Worm (Caenorhabditis elegans) whole organism, L2 larva: ENCODE data around the gene K10D6.3.

Experiments
- C34F6.9 ChIP-seq: fragments of 150-350 bp; optimal IDR thresholded peaks from 2 replicates; lab custom pipeline; 2014; ENCODE audit warnings: missing biosample characterization, missing genetic modification characterization
- F13H6.1 ChIP-seq: sonication (generic microtip); optimal IDR thresholded peaks from 2 replicates; lab custom pipeline; 2016; ENCODE audit warnings: missing genetic modification characterization, missing compliant biosample characterization
- R02D3.7 ChIP-seq: fragments of 150-350 bp; optimal IDR thresholded peaks from 2 replicates; lab custom pipeline; 2014; ENCODE audit warnings: missing biosample characterization, missing genetic modification characterization
- Y55F3AM.14 ChIP-seq: fragments of 200-800 bp; sonication (Bioruptor generic); optimal IDR thresholded peaks from 2 replicates; lab custom pipeline; 2018; ENCODE audit warnings: mild to moderate bottlenecking, missing genetic modification characterization, missing compliant biosample characterization
- ZK546.5 ChIP-seq: sonication (generic microtip); optimal IDR thresholded peaks from 2 replicates; lab custom pipeline; 2017; ENCODE audit warnings: missing biosample characterization, missing genetic modification characterization
- alr-1 ChIP-seq: fragments of 150-350 bp; optimal IDR thresholded peaks from 2 replicates; lab custom pipeline; 2014; ENCODE audit warnings: missing biosample characterization, missing genetic modification characterization
- aly-2 ChIP-seq: fragments of 150-350 bp; optimal IDR thresholded peaks from 2 replicates; lab custom pipeline; 2014; ENCODE audit warnings: missing biosample characterization, missing genetic modification characterization
- ama-1 ChIP-seq: fragments of 150-350 bp; optimal IDR thresholded peaks from 2 replicates; lab custom pipeline; 2018; ENCODE audit warnings: inconsistent platforms
- blmp-1 ChIP-seq: sonication (generic microtip); optimal IDR thresholded peaks from 2 replicates; lab custom pipeline; 2017; ENCODE audit warnings: missing genetic modification characterization, mild to moderate bottlenecking, missing compliant biosample characterization, antibody characterized with exemption, moderate library complexity; ENCODE audit not compliant: insufficient read depth
- ceh-16 ChIP-seq: fragments of 150-350 bp; optimal IDR thresholded peaks from 2 replicates; lab custom pipeline; 2014; ENCODE audit warnings: missing biosample characterization, missing genetic modification characterization
- ceh-82 ChIP-seq: fragments of 150-350 bp; optimal IDR thresholded peaks from 2 replicates; lab custom pipeline; 2014; ENCODE audit warnings: missing biosample characterization, missing genetic modification characterization
- crh-2 ChIP-seq: sonication (generic microtip); optimal IDR thresholded peaks from 2 replicates; lab custom pipeline; 2017; ENCODE audit warnings: missing biosample characterization, missing genetic modification characterization
- dmd-4 ChIP-seq: sonication (generic microtip); optimal IDR thresholded peaks from 2 replicates; lab custom pipeline; 2017; ENCODE audit warnings: missing biosample characterization, missing genetic modification characterization
- egl-27 ChIP-seq: sonication (generic microtip); optimal IDR thresholded peaks from 3 replicates; lab custom pipeline; 2017; ENCODE audit warnings: missing biosample characterization, missing genetic modification reagents, missing genetic modification characterization
- elt-1 ChIP-seq: fragments of 150-350 bp; optimal IDR thresholded peaks from 2 replicates; lab custom pipeline; 2014; ENCODE audit warnings: missing biosample characterization, missing genetic modification characterization
- elt-3 ChIP-seq: sonication (generic microtip); optimal IDR thresholded peaks from 2 replicates; lab custom pipeline; 2017; ENCODE audit warnings: missing biosample characterization, missing genetic modification characterization
- fos-1 ChIP-seq: fragments of 150-350 bp; optimal IDR thresholded peaks from 2 replicates; lab custom pipeline; 2014; ENCODE audit warnings: missing biosample characterization, missing genetic modification characterization
- gmeb-1 ChIP-seq: fragments of 150-350 bp; optimal IDR thresholded peaks from 2 replicates; lab custom pipeline; 2014; ENCODE audit warnings: missing biosample characterization, missing genetic modification characterization
- lin-11 ChIP-seq: fragments of 150-350 bp; sonication (generic microtip); optimal IDR thresholded peaks from 2 replicates; lab custom pipeline; 2014; ENCODE audit warnings: missing biosample characterization, missing genetic modification characterization, inconsistent platforms, mixed read lengths
- lin-13 ChIP-seq: fragments of 150-350 bp; optimal IDR thresholded peaks from 2 replicates; lab custom pipeline; 2014; ENCODE audit warnings: missing biosample characterization, missing genetic modification reagents, missing genetic modification characterization
- lin-39 ChIP-seq: fragments of 150-350 bp; optimal IDR thresholded peaks from 2 replicates; lab custom pipeline; 2014; ENCODE audit warnings: missing biosample characterization, missing genetic modification reagents, missing genetic modification characterization
- lsy-2 ChIP-seq, 2 experiments: fragments of 150-350 bp in 1 of 2; sonication (generic microtip) in 1 of 2; optimal IDR thresholded peaks; 2 replicates each; lab custom pipeline; 2014 to 2017; ENCODE audit warnings: missing biosample characterization in 2 of 2, missing genetic modification characterization in 2 of 2
- mab-5 ChIP-seq: fragments of 150-350 bp; optimal IDR thresholded peaks from 2 replicates; lab custom pipeline; 2014; ENCODE audit warnings: missing biosample characterization, missing genetic modification characterization
- mbf-1 ChIP-seq: sonication (generic microtip); optimal IDR thresholded peaks from 2 replicates; lab custom pipeline; 2017; ENCODE audit warnings: missing biosample characterization, missing genetic modification characterization
- mdl-1 ChIP-seq, 2 experiments: fragments of 150-350 bp in 1 of 2; sonication (generic microtip) in 1 of 2; optimal IDR thresholded peaks; 2 replicates each; lab custom pipeline; 2017; ENCODE audit warnings: missing biosample characterization in 2 of 2, missing genetic modification characterization in 2 of 2
- nhr-10 ChIP-seq: sonication (generic microtip); optimal IDR thresholded peaks from 2 replicates; lab custom pipeline; 2017; ENCODE audit warnings: missing biosample characterization, missing genetic modification characterization
- nhr-11 ChIP-seq: fragments of 150-350 bp; optimal IDR thresholded peaks from 2 replicates; lab custom pipeline; 2014; ENCODE audit warnings: missing biosample characterization, missing genetic modification characterization
- nhr-12 ChIP-seq: fragments of 150-350 bp; optimal IDR thresholded peaks from 2 replicates; lab custom pipeline; 2014; ENCODE audit warnings: missing biosample characterization, missing genetic modification characterization
- nhr-129 ChIP-seq: fragments of 150-350 bp; optimal IDR thresholded peaks from 2 replicates; lab custom pipeline; 2014; ENCODE audit warnings: missing biosample characterization, missing genetic modification characterization
- nhr-21 ChIP-seq: fragments of 150-350 bp; optimal IDR thresholded peaks from 2 replicates; lab custom pipeline; 2014; ENCODE audit warnings: missing biosample characterization, missing genetic modification characterization
- nhr-23 ChIP-seq: fragments of 150-350 bp; optimal IDR thresholded peaks from 2 replicates; lab custom pipeline; 2014; ENCODE audit warnings: missing biosample characterization, missing genetic modification reagents, missing genetic modification characterization
- nhr-237 ChIP-seq: fragments of 150-350 bp; optimal IDR thresholded peaks from 2 replicates; lab custom pipeline; 2014; ENCODE audit warnings: missing biosample characterization, missing genetic modification characterization
- nhr-25 ChIP-seq: fragments of 150-350 bp; sonication (generic microtip); optimal IDR thresholded peaks from 3 replicates; lab custom pipeline; 2014; ENCODE audit warnings: missing biosample characterization, missing genetic modification characterization
- nhr-6 ChIP-seq: fragments of 150-350 bp; optimal IDR thresholded peaks from 2 replicates; lab custom pipeline; 2014; ENCODE audit warnings: missing biosample characterization, missing genetic modification characterization
- nhr-77 ChIP-seq: fragments of 150-350 bp; optimal IDR thresholded peaks from 2 replicates; lab custom pipeline; 2014; ENCODE audit warnings: missing biosample characterization, missing genetic modification characterization
- peb-1 ChIP-seq: fragments of 150-350 bp; optimal IDR thresholded peaks from 2 replicates; lab custom pipeline; 2014; ENCODE audit warnings: missing biosample characterization, missing genetic modification characterization
- sem-4 ChIP-seq: fragments of 150-350 bp; optimal IDR thresholded peaks from 2 replicates; lab custom pipeline; 2014; ENCODE audit warnings: missing biosample characterization, missing genetic modification reagents, missing genetic modification characterization
- skn-1 ChIP-seq: sonication (generic microtip); optimal IDR thresholded peaks from 2 replicates; lab custom pipeline; 2017; ENCODE audit warnings: missing biosample characterization, missing genetic modification characterization
- sma-3 ChIP-seq: sonication (generic microtip); optimal IDR thresholded peaks from 2 replicates; lab custom pipeline; 2016; ENCODE audit warnings: missing genetic modification reagents, missing genetic modification characterization, missing compliant biosample characterization
- sma-9 ChIP-seq, 2 experiments: fragments of 150-350 bp in 1 of 2; sonication (generic microtip) in 1 of 2; optimal IDR thresholded peaks; 2 replicates each; lab custom pipeline; 2014 to 2016; ENCODE audit warnings: missing genetic modification characterization in 2 of 2, mild to moderate bottlenecking in 1 of 2, missing biosample characterization in 1 of 2, missing compliant biosample characterization in 1 of 2, missing genetic modification reagents in 1 of 2, moderate library complexity in 1 of 2
- snpc-4 ChIP-seq: fragments of 150-350 bp; optimal IDR thresholded peaks from 2 replicates; lab custom pipeline; 2014; ENCODE audit warnings: missing biosample characterization, missing genetic modification characterization
- unc-39 ChIP-seq: fragments of 150-350 bp; optimal IDR thresholded peaks from 2 replicates; lab custom pipeline; 2014; ENCODE audit warnings: missing biosample characterization, missing genetic modification characterization
- unc-62 ChIP-seq: fragments of 150-350 bp; optimal IDR thresholded peaks from 2 replicates; lab custom pipeline; 2014; ENCODE audit warnings: missing biosample characterization, missing genetic modification reagents, missing genetic modification characterization
- zag-1 ChIP-seq: fragments of 150-350 bp; optimal IDR thresholded peaks from 2 replicates; lab custom pipeline; 2014; ENCODE audit warnings: missing biosample characterization, missing genetic modification characterization
- ztf-1 ChIP-seq: fragments of 200-800 bp; sonication (Bioruptor generic); conservative IDR thresholded peaks from 2 replicates; pipeline ENCODE4 v1.3.6; 2022; ENCODE audit warnings: missing genetic modification characterization, missing compliant biosample characterization
- ztf-11 ChIP-seq: sonication (generic microtip); optimal IDR thresholded peaks from 2 replicates; lab custom pipeline; 2017; ENCODE audit warnings: missing biosample characterization, missing genetic modification characterization
- ztf-4 ChIP-seq: fragments of 150-350 bp; optimal IDR thresholded peaks from 2 replicates; lab custom pipeline; 2014; ENCODE audit warnings: missing biosample characterization, missing genetic modification characterization

The K10D6.3 gene

DNA sequence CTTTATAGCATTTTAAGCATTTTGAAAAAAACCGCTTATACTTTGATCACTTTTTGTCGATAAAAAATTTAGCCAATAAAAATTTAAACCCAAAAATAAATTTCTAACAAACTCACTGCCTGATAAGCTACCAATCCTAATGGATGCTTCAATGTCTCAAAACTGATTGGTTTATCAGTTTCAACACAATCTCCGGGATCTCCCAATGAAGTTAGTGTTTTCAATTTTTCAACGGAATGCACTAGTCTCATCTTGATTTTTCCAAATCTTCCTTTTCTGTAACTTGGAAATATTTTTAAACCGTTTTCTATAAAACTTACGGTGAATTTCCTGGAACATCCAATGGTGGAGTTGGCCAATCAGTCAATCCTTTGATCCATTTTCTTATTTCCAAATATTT lies 23.3 kb downstream of the K10D6.3 start:
- TF ChIP-seq mbf-1 (tag; lab: Kevin White, UChicago) = no peak

ce11 chrV:11225981-11226380 lies 25.6 kb downstream of the K10D6.3 start, which contains the start of gene bgal-1:
Gene bgal-1 (minus strand): TSS chrV:11226018.
- TF ChIP-seq elt-3 (tag; lab: Kevin White, UChicago) (no peak), ceh-16 (tag; lab: Kevin White, UChicago) (no peak), R02D3.7 (no peak), skn-1 (tag; lab: Kevin White, UChicago) (no peak), unc-39 (tag; lab: Kevin White, UChicago) (no peak), lin-13 (GFP tag; lab: Kevin White, UChicago) (peak; percentile 8), crh-2 (peak; percentile 31), ama-1 (lab: Kevin White, UChicago) (peak; percentile 65), ztf-4 (tag; lab: Kevin White, UChicago) (peak; percentile 25), egl-27 (no peak), nhr-25 (peak; percentile 33), fos-1 (tag; lab: Kevin White, UChicago) (no peak), lsy-2 (tag; optimal IDR thresholded peaks at IDR 0.05; lab: Kevin White, UChicago) (peak in 1 of 2 experiments; percentile 44), blmp-1 (tag; lab: Kevin White, UChicago) (peak; percentile 13), sma-3 (GFP tag; lab: Kevin White, UChicago) (peak; percentile 4), nhr-12 (tag; lab: Kevin White, UChicago) (no peak)
- TF ChIP-seq, all 48 proteins: peak for 8

ce11 chrV:11228653-11229173 lies 28.3 kb downstream of the K10D6.3 start, which contains the start of gene pqn-70:
Gene pqn-70 (minus strand): TSS chrV:11228703.
- TF ChIP-seq nhr-129 (peak; percentile 81), unc-62 (GFP tag; lab: Kevin White, UChicago) (no peak), nhr-21 (tag; lab: Kevin White, UChicago) (peak; percentile 85), ceh-16 (tag; lab: Kevin White, UChicago) (no peak), ztf-1 (GFP tag; lab: Robert Waterston, UW) (no peak), elt-1 (tag; lab: Kevin White, UChicago) (no peak), dmd-4 (tag; lab: Kevin White, UChicago) (no peak), snpc-4 (peak; percentile 71), ZK546.5 (tag; lab: Kevin White, UChicago) (no peak), nhr-23 (tag; lab: Kevin White, UChicago) (no peak), R02D3.7 (no peak), ztf-4 (tag; lab: Kevin White, UChicago) (peak; percentile 59), sma-9 (GFP tag; optimal IDR thresholded peaks at IDR 0.05; lab: Kevin White, UChicago) (peak; percentile 87), sma-9 (tag; optimal IDR thresholded peaks at IDR 0.05; lab: Kevin White, UChicago) (no peak), peb-1 (tag; lab: Kevin White, UChicago) (no peak), aly-2 (tag; lab: Kevin White, UChicago) (no peak), ceh-82 (tag; lab: Kevin White, UChicago) (peak; percentile 78), nhr-25 (peak; percentile 82), nhr-6 (peak; percentile 40), nhr-12 (tag; lab: Kevin White, UChicago) (peak; percentile 9), mdl-1 (tag; optimal IDR thresholded peaks at IDR 0.05; lab: Kevin White, UChicago) (peak in 1 of 2 experiments; percentile 23), mab-5 (tag; lab: Kevin White, UChicago) (peak; percentile 71), ztf-11 (tag; lab: Kevin White, UChicago) (no peak), mbf-1 (tag; lab: Kevin White, UChicago) (no peak), unc-39 (tag; lab: Kevin White, UChicago) (no peak), nhr-77 (no peak), blmp-1 (tag; lab: Kevin White, UChicago) (peak; percentile 77), sem-4 (tag; lab: Kevin White, UChicago) (peak; percentile 83), alr-1 (tag; lab: Kevin White, UChicago) (no peak), egl-27 (peak; percentile 45), crh-2 (peak; percentile 89), lin-39 (no peak), nhr-11 (tag; lab: Kevin White, UChicago) (no peak), nhr-10 (tag; lab: Kevin White, UChicago) (no peak), lin-11 (peak; percentile 91), lsy-2 (tag; optimal IDR thresholded peaks at IDR 0.05; lab: Kevin White, UChicago) (peak; percentile 67 to 92), nhr-237 (tag; lab: Kevin White, UChicago) (no peak), C34F6.9 (tag; lab: Kevin White, UChicago) (peak; percentile 92), Y55F3AM.14 (GFP tag; lab: Kevin White, UChicago) (peak; percentile 29), ama-1 (lab: Kevin White, UChicago) (peak; percentile 37), F13H6.1 (peak; percentile 84), gmeb-1 (tag; lab: Kevin White, UChicago) (peak; percentile 78), elt-3 (tag; lab: Kevin White, UChicago) (no peak), zag-1 (tag; lab: Kevin White, UChicago) (peak; percentile 57), lin-13 (GFP tag; lab: Kevin White, UChicago) (peak; percentile 83), sma-3 (GFP tag; lab: Kevin White, UChicago) (peak; percentile 86), skn-1 (tag; lab: Kevin White, UChicago) (no peak)
